Worm (Caenorhabditis elegans): ENCODE measurements around the gene fbxa-157.

ce11 chrV:17943877-17944472 is 44.4 kb downstream of the fbxa-157 start:
- TF ChIP-seq lsy-12 (tag; optimal IDR thresholded peaks at IDR 0.05) (no peak), daf-12 (tag; optimal IDR thresholded peaks at IDR 0.05) (no peak), ceh-9 (tag; optimal IDR thresholded peaks at IDR 0.05) (no peak), nhr-76 (tag; optimal IDR thresholded peaks at IDR 0.05) (no peak), nhr-12 (tag; optimal IDR thresholded peaks at IDR 0.05) (no peak), nhr-11 (tag; optimal IDR thresholded peaks at IDR 0.05) (no peak), fkh-2 (tag; optimal IDR thresholded peaks at IDR 0.05) (no peak), ztf-11 (tag; optimal IDR thresholded peaks at IDR 0.05) (no peak), snpc-4 (tag; optimal IDR thresholded peaks at IDR 0.05) (no peak), pha-4 (tag; optimal IDR thresholded peaks at IDR 0.05) (no peak), nhr-237 (tag; optimal IDR thresholded peaks at IDR 0.05) (no peak), R02D3.7 (tag; optimal IDR thresholded peaks at IDR 0.05) (no peak)

Data from whole organism, L3 larva.